Worm (Caenorhabditis elegans) whole organism, mixed stage, embryonic: ENCODE data around the gene nspc-1.
"Not testable (repeated sequence)": the region's sequence is repeated elsewhere in the genome, so short reads cannot be mapped to it uniquely, and the experiment has no call there.

Experiments used
- ces-1 ChIP-seq: fragments of 150-350 bp; optimal IDR thresholded peaks from 2 replicates; lab custom pipeline; 2014; ENCODE audit warnings: missing biosample characterization, missing genetic modification reagents, missing genetic modification characterization
- hlh-1 ChIP-seq: fragments of 150-350 bp; optimal IDR thresholded peaks from 2 replicates; lab custom pipeline; 2014; ENCODE audit warnings: missing biosample characterization, missing genetic modification reagents, missing genetic modification characterization
- mls-2 ChIP-seq: sonication (generic microtip); optimal IDR thresholded peaks from 2 replicates; lab custom pipeline; 2016; ENCODE audit warnings: mild to moderate bottlenecking, missing genetic modification characterization, moderate library complexity, missing compliant biosample characterization
- unc-39 ChIP-seq: fragments of 150-350 bp; optimal IDR thresholded peaks from 2 replicates; lab custom pipeline; 2014; ENCODE audit warnings: missing biosample characterization, missing genetic modification characterization

DNA sequence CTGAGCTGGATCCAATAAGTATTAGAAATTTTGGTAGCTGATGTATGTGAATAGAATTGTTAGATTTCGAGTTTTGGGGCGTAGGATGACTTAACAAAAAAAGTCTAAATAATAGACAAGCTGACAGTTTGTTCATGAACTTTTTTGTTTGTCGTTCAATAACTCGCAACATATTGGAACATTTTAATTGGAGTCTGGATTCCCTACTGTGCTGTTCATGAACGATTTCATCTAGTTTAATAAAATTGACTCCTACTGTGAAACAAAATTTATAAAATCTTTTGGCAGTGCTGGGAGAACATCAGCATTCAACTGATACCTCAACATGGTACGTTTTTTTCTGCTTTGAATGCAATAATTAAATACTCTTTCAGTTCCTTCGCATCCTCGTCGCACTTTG, 6.7 kb upstream of the nspc-1 start, which contains the start of gene nspc-7:
- not testable (repeated sequence) for TF ChIP-seq hlh-1 (tag; lab: Kevin White, UChicago); unc-39 (tag; lab: Kevin White, UChicago); ces-1; mls-2 (tag; lab: Kevin White, UChicago)
